Fruit fly (Drosophila melanogaster): ENCODE results near the gene Gr64e.

Gr64e gene

dm6 chr3L:4076907-4077306 is 45.0 kb downstream of the Gr64e start (continued):
- TF ChIP-seq CG7271 (tag; optimal IDR thresholded peaks at IDR 0.05): no peak
- TF ChIP-seq fru (optimal IDR thresholded peaks at IDR 0.05): no peak
- TF ChIP-seq Ssrp (tag; optimal IDR thresholded peaks at IDR 0.05): no peak
- TF ChIP-seq cwo (GFP tag; optimal IDR thresholded peaks at IDR 0.05): no peak
- no peak for TF ChIP-seq wdn (GFP tag; IDR thresholded peaks at IDR 0.05)
- TF ChIP-seq pros (GFP tag; optimal IDR thresholded peaks at IDR 0.05): peak; percentile 83
- peak; percentile 88 for TF ChIP-seq Hey (tag; optimal IDR thresholded peaks at IDR 0.05)
- TF ChIP-seq cad (GFP tag; optimal IDR thresholded peaks at IDR 0.05): no peak
- no peak for TF ChIP-seq bigmax (GFP tag; optimal IDR thresholded peaks at IDR 0.05)
- no peak for TF ChIP-seq CG9609 (GFP tag; optimal IDR thresholded peaks at IDR 0.05)
- no peak for TF ChIP-seq CG15601 (tag; optimal IDR thresholded peaks at IDR 0.05)
- TF ChIP-seq Fer1 (GFP tag; optimal IDR thresholded peaks at IDR 0.05): no peak
- no peak for TF ChIP-seq H2.0 (GFP tag; IDR thresholded peaks at IDR 0.05)
- TF ChIP-seq CG17829 (tag; optimal IDR thresholded peaks at IDR 0.05): no peak
- no peak for TF ChIP-seq chif (GFP tag; optimal IDR thresholded peaks at IDR 0.05)
- TF ChIP-seq dimm (GFP tag; IDR thresholded peaks at IDR 0.05): no peak
- no peak for TF ChIP-seq CG10565 (GFP tag; optimal IDR thresholded peaks at IDR 0.05)
- TF ChIP-seq lov (optimal IDR thresholded peaks at IDR 0.05): no peak
- 0 out of 3 replicates have a peak, but pooled peaks have one; percentile 10 for TF ChIP-seq lov (GFP tag; IDR thresholded peaks at IDR 0.05)
- no peak for TF ChIP-seq CG10654 (GFP tag; optimal IDR thresholded peaks at IDR 0.05)
- TF ChIP-seq pzg (GFP tag; optimal IDR thresholded peaks at IDR 0.05): no peak
- TF ChIP-seq Hr3 (GFP tag; optimal IDR thresholded peaks at IDR 0.05): no peak
- TF ChIP-seq CG17802 (tag; optimal IDR thresholded peaks at IDR 0.05): no peak
- no peak for TF ChIP-seq Xrp1 (GFP tag; IDR thresholded peaks at IDR 0.05)
- TF ChIP-seq sqz (GFP tag; optimal IDR thresholded peaks at IDR 0.05): peak; percentile 85
- TF ChIP-seq pho (GFP tag; optimal IDR thresholded peaks at IDR 0.05): no peak
- no peak for TF ChIP-seq Kr (GFP tag; optimal IDR thresholded peaks at IDR 0.05)
- no peak for TF ChIP-seq Myb (GFP tag; optimal IDR thresholded peaks at IDR 0.05)
- TF ChIP-seq Usf (GFP tag; optimal IDR thresholded peaks at IDR 0.05): no peak
- TF ChIP-seq CG11456 (GFP tag; IDR thresholded peaks at IDR 0.05): 0 out of 3 replicates have a peak, but pooled peaks have one; percentile 35
- TF ChIP-seq zen2 (GFP tag; IDR thresholded peaks at IDR 0.05; ENCODE audit: partially characterized antibody): no peak
- TF ChIP-seq tll (GFP tag; optimal IDR thresholded peaks at IDR 0.05): no peak
- TF ChIP-seq HHEX (GFP tag; optimal IDR thresholded peaks at IDR 0.05): no peak
- no peak for TF ChIP-seq CG5245 (GFP tag; optimal IDR thresholded peaks at IDR 0.05)
- TF ChIP-seq dm (GFP tag; optimal IDR thresholded peaks at IDR 0.05): no peak
- TF ChIP-seq CG10274 (GFP tag; optimal IDR thresholded peaks at IDR 0.05): no peak
- no peak for TF ChIP-seq CG12219 (GFP tag; optimal IDR thresholded peaks at IDR 0.05)
- TF ChIP-seq ERR (GFP tag; optimal IDR thresholded peaks at IDR 0.05): no peak
- TF ChIP-seq CHES-1-like (GFP tag; optimal IDR thresholded peaks at IDR 0.05): no peak
- TF ChIP-seq CG1024 (GFP tag; IDR thresholded peaks at IDR 0.05): no peak
- TF ChIP-seq CG30431 (GFP tag; optimal IDR thresholded peaks at IDR 0.05): no peak
- no peak for TF ChIP-seq vvl (GFP tag; IDR thresholded peaks at IDR 0.05)
- TF ChIP-seq Ptx1 (GFP tag; IDR thresholded peaks at IDR 0.05): no peak
- TF ChIP-seq grau (tag; optimal IDR thresholded peaks at IDR 0.05): no peak
- peak; percentile 94 for TF ChIP-seq abd-A (tag; optimal IDR thresholded peaks at IDR 0.05)
- TF ChIP-seq Side (GFP tag; optimal IDR thresholded peaks at IDR 0.05): no peak
- no peak for TF ChIP-seq dysf (GFP tag; IDR thresholded peaks at IDR 0.05)
- TF ChIP-seq CG10431 (GFP tag; optimal IDR thresholded peaks at IDR 0.05): no peak
- no peak for TF ChIP-seq knrl (GFP tag; IDR thresholded peaks at IDR 0.05; ENCODE audit: partially characterized antibody)
- peak; percentile 49 for TF ChIP-seq mirr (GFP tag; optimal IDR thresholded peaks at IDR 0.05)
- TF ChIP-seq nerfin-1 (tag; optimal IDR thresholded peaks at IDR 0.05): peak; percentile 65
- TF ChIP-seq sr (GFP tag; IDR thresholded peaks at IDR 0.05): 0 out of 3 replicates have a peak, but pooled peaks have one; percentile 25

Data from whole organism, embryonic.